Worm (Caenorhabditis elegans) whole organism, early embryonic: ENCODE data around the gene msp-74.
"Not testable (repeated sequence)": the region's sequence is repeated elsewhere in the genome, so short reads cannot be mapped to it uniquely, and the experiment has no call there.

Source experiments
- B0310.2 ChIP-seq: sonication (generic microtip); optimal IDR thresholded peaks from 2 replicates; lab custom pipeline; 2016; ENCODE audit warnings: mild to moderate bottlenecking, missing genetic modification characterization, missing compliant biosample characterization
- F13C5.2 ChIP-seq: sonication (generic microtip); optimal IDR thresholded peaks from 2 replicates; lab custom pipeline; 2017; ENCODE audit warnings: mild to moderate bottlenecking, missing genetic modification characterization, inconsistent platforms, missing compliant biosample characterization
- ama-1 ChIP-seq: fragments of 150-350 bp; optimal IDR thresholded peaks from 2 replicates; lab custom pipeline; 2014
- ets-7 ChIP-seq: sonication (generic microtip); optimal IDR thresholded peaks from 2 replicates; lab custom pipeline; 2016; ENCODE audit warnings: missing genotype, missing genetic modification characterization, missing compliant biosample characterization
- flt-1 ChIP-seq: fragments of 200-800 bp; sonication (Bioruptor generic); IDR thresholded peaks from 2 replicates; pipeline ENCODE4 v1.3.6; 2022; ENCODE audit warnings: missing genetic modification characterization, missing compliant biosample characterization
- pes-1 ChIP-seq: fragments of 200-800 bp; sonication (Bioruptor generic); IDR thresholded peaks from 2 replicates; pipeline ENCODE4 v1.3.6; 2022; ENCODE audit warnings: missing genetic modification reagents, missing genetic modification characterization, missing compliant biosample characterization
- scrt-1 ChIP-seq: fragments of 200-800 bp; sonication (Bioruptor generic); IDR thresholded peaks from 2 replicates; pipeline ENCODE4 v1.3.6; 2022; ENCODE audit warnings: missing genetic modification characterization, missing compliant biosample characterization
- tbx-11 ChIP-seq: fragments of 200-800 bp; sonication (Bioruptor generic); IDR thresholded peaks from 2 replicates; pipeline ENCODE4 v1.3.6; 2022; ENCODE audit warnings: missing genetic modification characterization, missing compliant biosample characterization
- tbx-37 ChIP-seq: fragments of 200-800 bp; sonication (Bioruptor generic); conservative IDR thresholded peaks from 2 replicates; pipeline ENCODE4 v1.3.6; 2022; ENCODE audit warnings: missing genetic modification reagents, missing genetic modification characterization, missing compliant biosample characterization

DNA sequence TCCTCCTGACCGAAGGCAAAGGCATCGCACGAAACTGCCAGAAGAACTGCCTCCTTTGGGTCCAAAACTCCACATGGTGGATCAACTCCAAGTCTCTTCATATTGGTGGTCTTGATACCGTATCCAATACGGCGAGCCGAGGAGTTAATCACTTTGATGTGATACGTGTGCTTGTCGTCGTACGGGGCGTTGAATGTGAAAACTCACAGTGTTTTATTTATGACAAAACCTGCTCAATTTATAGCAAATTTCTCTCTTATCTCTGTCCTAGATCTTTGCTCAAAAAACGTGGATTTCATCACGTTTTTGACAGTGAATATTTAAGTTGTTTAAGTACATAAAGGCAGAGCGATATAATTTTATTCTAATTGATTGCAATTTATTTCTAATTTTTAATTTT, 43.6 kb upstream of the msp-74 start, which contains the start of gene F58A6.9:
- not testable (repeated sequence) for TF ChIP-seq ama-1; ets-7; flt-1; F13C5.2 (tag; lab: Kevin White, UChicago); scrt-1 (GFP tag; lab: Robert Waterston, UW); pes-1 (GFP tag; lab: Robert Waterston, UW); tbx-37 (GFP tag; lab: Robert Waterston, UW); tbx-11; B0310.2 (tag; lab: Kevin White, UChicago)
